Fruit fly (Drosophila melanogaster) whole organism, embryonic: ENCODE measurements around the gene mio.

Experiments used
- Atf6 ChIP-seq: fragments of 200-800 bp; sonication (Bioruptor generic); IDR thresholded peaks from 2 replicates; pipeline ENCODE4 v1.3.6; 2022; ENCODE audit warnings: missing biosample characterization, missing genetic modification characterization
- B-H2 ChIP-seq: fragments of 200-800 bp; sonication (Bioruptor generic); optimal IDR thresholded peaks from 2 replicates; lab custom pipeline; 2018; ENCODE audit warnings: missing biosample characterization, mild to moderate bottlenecking, missing genetic modification characterization
- CG11695 ChIP-seq: fragments of 200-800 bp; sonication (Bioruptor generic); IDR thresholded peaks from 3 replicates; pipeline ENCODE4 v1.3.6; 2022; ENCODE audit warnings: missing biosample characterization, missing genetic modification characterization
- CG12071 ChIP-seq: fragments of 200-800 bp; sonication (Bioruptor generic); optimal IDR thresholded peaks from 3 replicates; lab custom pipeline; 2018; ENCODE audit warnings: missing biosample characterization, mild to moderate bottlenecking, missing genetic modification characterization
- CG15011 ChIP-seq: fragments of 200-800 bp; sonication (Bioruptor generic); optimal IDR thresholded peaks from 3 replicates; lab custom pipeline; 2018; ENCODE audit warnings: missing biosample characterization, mild to moderate bottlenecking, missing genetic modification characterization
- CG15073 ChIP-seq: fragments of 200-800 bp; sonication (Bioruptor generic); optimal IDR thresholded peaks from 2 replicates; lab custom pipeline; 2016; ENCODE audit warnings: missing biosample characterization, missing genetic modification characterization
- CG17912 ChIP-seq: fragments of 200-800 bp; sonication (Bioruptor generic); optimal IDR thresholded peaks from 2 replicates; lab custom pipeline; 2018; ENCODE audit warnings: missing biosample characterization, mild to moderate bottlenecking, missing genetic modification characterization
- CG18262 ChIP-seq: fragments of 200-800 bp; optimal IDR thresholded peaks from 3 replicates; lab custom pipeline; 2019; ENCODE audit warnings: missing biosample characterization, mild to moderate bottlenecking, missing genetic modification characterization, moderate library complexity
- CG30403 ChIP-seq: fragments of 200-800 bp; sonication (Bioruptor generic); optimal IDR thresholded peaks from 3 replicates; lab custom pipeline; 2016; ENCODE audit warnings: missing biosample characterization, missing genetic modification characterization
- CG34376 ChIP-seq: fragments of 200-800 bp; sonication (Bioruptor generic); optimal IDR thresholded peaks from 2 replicates; lab custom pipeline; 2018; ENCODE audit warnings: missing biosample characterization, mild to moderate bottlenecking, missing genetic modification characterization
- CG42726 ChIP-seq: fragments of 200-800 bp; sonication (Bioruptor generic); IDR thresholded peaks from 2 replicates; pipeline ENCODE4 v1.3.6; 2022; ENCODE audit warnings: missing biosample characterization, missing genetic modification characterization; ENCODE audit not compliant: partially characterized antibody
- CG6272 ChIP-seq: fragments of 200-800 bp; sonication (Bioruptor generic); IDR thresholded peaks from 2 replicates; pipeline ENCODE4 v1.3.6; 2022; ENCODE audit warnings: missing biosample characterization, missing genetic modification characterization
- CG6654 ChIP-seq: fragments of 200-800 bp; sonication (Bioruptor generic); optimal IDR thresholded peaks from 2 replicates; lab custom pipeline; 2017; ENCODE audit warnings: missing biosample characterization, mild to moderate bottlenecking, missing genetic modification characterization
- CG6683 ChIP-seq: fragments of 200-800 bp; sonication (Bioruptor generic); optimal IDR thresholded peaks from 2 replicates; lab custom pipeline; 2017; ENCODE audit warnings: missing biosample characterization, mild to moderate bottlenecking, missing genetic modification characterization, missing genetic modification reagents
- CG6791 ChIP-seq: fragments of 200-800 bp; sonication (Bioruptor generic); IDR thresholded peaks from 3 replicates; pipeline ENCODE4 v1.3.6; 2022; ENCODE audit warnings: missing biosample characterization, missing genetic modification characterization; ENCODE audit not compliant: partially characterized antibody
- CG7271 ChIP-seq: fragments of 200-800 bp; sonication (Bioruptor generic); optimal IDR thresholded peaks from 2 replicates; lab custom pipeline; 2018; ENCODE audit warnings: missing biosample characterization, mild to moderate bottlenecking, missing genetic modification characterization, moderate library complexity
- CG9215 ChIP-seq: fragments of 200-800 bp; sonication (Bioruptor generic); IDR thresholded peaks from 2 replicates; pipeline ENCODE4 v1.3.6; 2022; ENCODE audit warnings: missing biosample characterization, missing genetic modification characterization
- CG9932 ChIP-seq: fragments of 200-800 bp; sonication (Bioruptor generic); IDR thresholded peaks from 2 replicates; pipeline ENCODE4 v1.3.6; 2022; ENCODE audit warnings: missing biosample characterization, missing genetic modification characterization
- Chrac-16 ChIP-seq: fragments of 200-800 bp; sonication (Bioruptor generic); optimal IDR thresholded peaks from 3 replicates; lab custom pipeline; 2016; ENCODE audit warnings: missing biosample characterization, missing genetic modification characterization
- CkIIα-i1 ChIP-seq: fragments of 200-800 bp; sonication (Bioruptor generic); IDR thresholded peaks from 2 replicates; pipeline ENCODE4 v1.3.6; 2022; ENCODE audit warnings: missing biosample characterization, missing genetic modification characterization
- Dbx ChIP-seq: fragments of 200-800 bp; sonication (Bioruptor generic); IDR thresholded peaks from 3 replicates; pipeline ENCODE4 v1.3.6; 2022; ENCODE audit warnings: missing biosample characterization, missing genetic modification characterization
- Dip3 ChIP-seq: fragments of 200-800 bp; sonication (Bioruptor generic); optimal IDR thresholded peaks from 3 replicates; lab custom pipeline; 2016; ENCODE audit warnings: missing biosample characterization, missing genetic modification characterization
- Elba2 ChIP-seq: fragments of 200-800 bp; sonication (Bioruptor generic); optimal IDR thresholded peaks from 3 replicates; lab custom pipeline; 2016; ENCODE audit warnings: missing biosample characterization, missing genetic modification characterization
- Ets97D ChIP-seq: fragments of 200-800 bp; sonication (Bioruptor generic); optimal IDR thresholded peaks from 3 replicates; lab custom pipeline; 2016; ENCODE audit warnings: missing biosample characterization, missing genetic modification characterization
- H15 ChIP-seq: fragments of 200-800 bp; sonication (Bioruptor generic); IDR thresholded peaks from 3 replicates; pipeline ENCODE4 v1.3.6; 2022; ENCODE audit warnings: missing biosample characterization, missing genetic modification characterization
- H2.0 ChIP-seq: fragments of 200-800 bp; sonication (Bioruptor generic); IDR thresholded peaks from 2 replicates; pipeline ENCODE4 v1.3.6; 2022; ENCODE audit warnings: missing biosample characterization, missing genetic modification characterization
- Lhr ChIP-seq: fragments of 200-800 bp; sonication (Bioruptor generic); optimal IDR thresholded peaks from 3 replicates; lab custom pipeline; 2017; ENCODE audit warnings: mild to moderate bottlenecking, missing biosample characterization, missing genetic modification reagents, missing genetic modification characterization
- Lpt ChIP-seq: fragments of >200 bp; optimal IDR thresholded peaks from 2 replicates; lab custom pipeline; 2018; ENCODE audit warnings: missing biosample characterization, missing genetic modification characterization
- Taf1 ChIP-seq: fragments of 200-800 bp; sonication (Bioruptor generic); IDR thresholded peaks from 2 replicates; pipeline ENCODE4 v1.3.6; 2022; ENCODE audit warnings: missing biosample characterization, missing genetic modification characterization
- amos ChIP-seq: fragments of 200-800 bp; sonication (Bioruptor generic); IDR thresholded peaks from 2 replicates; pipeline ENCODE4 v1.3.6; 2022; ENCODE audit warnings: missing biosample characterization, missing genetic modification characterization; ENCODE audit not compliant: partially characterized antibody
- ap ChIP-seq: fragments of 200-800 bp; sonication (Bioruptor generic); IDR thresholded peaks from 2 replicates; pipeline ENCODE4 v1.3.6; 2022; ENCODE audit warnings: missing biosample characterization, missing genetic modification characterization
- bigmax ChIP-seq: fragments of 200-800 bp; sonication (Bioruptor generic); optimal IDR thresholded peaks from 2 replicates; lab custom pipeline; 2018; ENCODE audit warnings: missing biosample characterization, mild to moderate bottlenecking, missing genetic modification characterization
- cad ChIP-seq: fragments of >200 bp; optimal IDR thresholded peaks from 2 replicates; lab custom pipeline; 2017; ENCODE audit warnings: missing biosample characterization, missing genetic modification characterization
- corto ChIP-seq: fragments of 200-800 bp; sonication (Bioruptor generic); optimal IDR thresholded peaks from 2 replicates; lab custom pipeline; 2016; ENCODE audit warnings: missing biosample characterization, mild to moderate bottlenecking, missing genetic modification characterization, moderate library complexity
- dan ChIP-seq: fragments of 200-800 bp; sonication (Bioruptor generic); IDR thresholded peaks from 2 replicates; pipeline ENCODE4 v1.3.6; 2022; ENCODE audit warnings: missing biosample characterization, missing genetic modification characterization
- danr ChIP-seq: fragments of 200-800 bp; sonication (Bioruptor generic); IDR thresholded peaks from 2 replicates; pipeline ENCODE4 v1.3.6; 2022; ENCODE audit warnings: missing biosample characterization, missing genetic modification characterization
- dm ChIP-seq: fragments of 200-800 bp; sonication (Bioruptor generic); optimal IDR thresholded peaks from 3 replicates; lab custom pipeline; 2016; ENCODE audit warnings: missing biosample characterization, missing genetic modification characterization
- gcm2 ChIP-seq: fragments of 200-800 bp; sonication (Bioruptor generic); optimal IDR thresholded peaks from 2 replicates; lab custom pipeline; 2016; ENCODE audit warnings: missing biosample characterization, missing genetic modification characterization
- grn ChIP-seq: fragments of 200-800 bp; sonication (Bioruptor generic); optimal IDR thresholded peaks from 3 replicates; lab custom pipeline; 2017; ENCODE audit warnings: missing biosample characterization, missing genetic modification characterization
- h ChIP-seq: fragments of >200 bp; optimal IDR thresholded peaks from 2 replicates; lab custom pipeline; 2017
- jigr1 ChIP-seq: fragments of 200-800 bp; sonication (Bioruptor generic); IDR thresholded peaks from 3 replicates; pipeline ENCODE4 v1.3.6; 2022; ENCODE audit warnings: missing biosample characterization, missing genetic modification characterization
- kah ChIP-seq: fragments of 200-800 bp; sonication (Bioruptor generic); optimal IDR thresholded peaks from 2 replicates; lab custom pipeline; 2018; ENCODE audit warnings: missing biosample characterization, mild to moderate bottlenecking, missing genetic modification characterization
- lab ChIP-seq: fragments of 200-800 bp; sonication (Bioruptor generic); optimal IDR thresholded peaks from 3 replicates; lab custom pipeline; 2017; ENCODE audit warnings: missing biosample characterization, missing genetic modification characterization, mild to moderate bottlenecking, moderate library complexity, missing genetic modification reagents
- lbe ChIP-seq: fragments of 200-800 bp; sonication (Bioruptor generic); optimal IDR thresholded peaks from 2 replicates; lab custom pipeline; 2016; ENCODE audit warnings: missing biosample characterization, mild to moderate bottlenecking, missing genetic modification characterization
- luna ChIP-seq: fragments of 200-800 bp; sonication (Bioruptor generic); optimal IDR thresholded peaks from 2 replicates; lab custom pipeline; 2016; ENCODE audit warnings: missing biosample characterization, missing genetic modification characterization
- sd ChIP-seq: fragments of 200-800 bp; sonication (Bioruptor generic); optimal IDR thresholded peaks from 3 replicates; lab custom pipeline; 2018; ENCODE audit warnings: missing biosample characterization, mild to moderate bottlenecking, missing genetic modification characterization, moderate library complexity
- sisA ChIP-seq: fragments of 200-800 bp; sonication (Bioruptor generic); IDR thresholded peaks from 2 replicates; pipeline ENCODE4 v1.3.6; 2022; ENCODE audit warnings: missing biosample characterization, missing genetic modification characterization
- slbo ChIP-seq: fragments of 200-800 bp; sonication (Bioruptor generic); IDR thresholded peaks from 2 replicates; pipeline ENCODE4 v1.3.6; 2022; ENCODE audit warnings: missing biosample characterization, missing genetic modification characterization
- so ChIP-seq: fragments of 200-800 bp; sonication (Bioruptor generic); IDR thresholded peaks from 3 replicates; pipeline ENCODE4 v1.3.6; 2022; ENCODE audit warnings: missing biosample characterization, missing genetic modification characterization
- trem ChIP-seq: fragments of 200-800 bp; optimal IDR thresholded peaks from 3 replicates; lab custom pipeline; 2019; ENCODE audit warnings: missing biosample characterization, mild to moderate bottlenecking, missing genetic modification characterization, moderate library complexity
- tup ChIP-seq: fragments of 200-800 bp; sonication (Bioruptor generic); optimal IDR thresholded peaks from 2 replicates; lab custom pipeline; 2016; ENCODE audit warnings: missing biosample characterization, mild to moderate bottlenecking, missing genetic modification characterization, moderate library complexity
- zen2 ChIP-seq: fragments of 200-800 bp; sonication (Bioruptor generic); IDR thresholded peaks from 3 replicates; pipeline ENCODE4 v1.3.6; 2022; ENCODE audit warnings: missing biosample characterization, missing genetic modification characterization; ENCODE audit not compliant: partially characterized antibody

mio gene

DNA sequence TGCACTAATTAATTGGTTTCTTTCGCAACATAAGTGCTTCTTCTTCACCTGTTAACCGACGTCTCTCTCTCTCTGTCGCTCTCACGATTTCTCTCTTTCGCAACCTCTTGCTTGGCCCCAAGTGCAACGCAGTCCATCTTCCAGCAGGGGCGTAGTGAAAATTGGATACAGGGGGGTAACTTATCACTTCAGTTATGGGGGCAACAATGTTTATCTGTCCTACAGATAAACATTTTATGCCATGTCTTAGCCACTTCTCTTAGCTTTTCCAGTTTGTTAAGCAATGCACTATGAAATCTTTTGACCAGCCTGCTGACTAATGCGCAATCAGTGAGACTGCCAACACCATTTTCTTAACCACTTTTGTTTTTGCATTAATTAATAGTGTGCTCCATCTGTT, 10.2 kb downstream of the mio start (continued):
- TF ChIP-seq CG34376 (GFP tag; lab: Kevin White, UChicago), result no peak
- no peak for TF ChIP-seq grn
- TF ChIP-seq CG9932, result no peak
- TF ChIP-seq CG12071 (GFP tag; lab: Kevin White, UChicago), result peak; percentile 59
- TF ChIP-seq CG15011, result no peak
- peak; percentile 52 for TF ChIP-seq CG30403 (GFP tag; lab: Kevin White, UChicago)
- no peak for TF ChIP-seq danr (GFP tag; lab: Robert Waterston, UW)
- peak; percentile 2 for TF ChIP-seq kah
- peak; percentile 54; the same call in 1 of the 2 replicates for TF ChIP-seq H2.0
- no peak for TF ChIP-seq dm (GFP tag; lab: Kevin White, UChicago)
- TF ChIP-seq Atf6, result peak; percentile 55
- TF ChIP-seq h (lab: Kevin White, UChicago), result no peak
- peak; percentile 54 for TF ChIP-seq lab (GFP tag; lab: Kevin White, UChicago)
- TF ChIP-seq dan (GFP tag; lab: Robert Waterston, UW), result no peak
- TF ChIP-seq luna (GFP tag; lab: Kevin White, UChicago), result no peak
- TF ChIP-seq CG42726 (GFP tag; lab: Robert Waterston, UW), result no peak
- TF ChIP-seq Lhr (GFP tag; lab: Kevin White, UChicago), result no peak
- TF ChIP-seq lbe (GFP tag; lab: Kevin White, UChicago), result no peak
- TF ChIP-seq sd (tag; lab: Kevin White, UChicago), result no peak
- peak; percentile 61; the same call in 1 of the 3 replicates for TF ChIP-seq so
- no peak for TF ChIP-seq jigr1 (GFP tag; lab: Robert Waterston, UW)
- TF ChIP-seq Lpt (GFP tag; lab: Kevin White, UChicago), result no peak
- TF ChIP-seq zen2 (GFP tag; lab: Robert Waterston, UW), result no peak
- TF ChIP-seq Dip3, result no peak
- TF ChIP-seq CG9215 (GFP tag; lab: Robert Waterston, UW), result no peak
- TF ChIP-seq Taf1 (GFP tag; lab: Robert Waterston, UW), result no peak
- no peak for TF ChIP-seq corto (GFP tag; lab: Kevin White, UChicago)
- TF ChIP-seq Chrac-16, result peak; percentile 31
- TF ChIP-seq CG6683 (GFP tag; lab: Kevin White, UChicago), result no peak
- TF ChIP-seq trem, result peak; percentile 10
- TF ChIP-seq CG6654 (GFP tag; lab: Kevin White, UChicago), result no peak
- TF ChIP-seq bigmax (GFP tag; lab: Kevin White, UChicago), result no peak
- TF ChIP-seq slbo (GFP tag; lab: Robert Waterston, UW), result peak; percentile 64
- TF ChIP-seq CG7271 (tag; lab: Kevin White, UChicago), result no peak
- no peak for TF ChIP-seq CkIIα-i1 (GFP tag; lab: Robert Waterston, UW)
- TF ChIP-seq CG17912 (GFP tag; lab: Kevin White, UChicago), result peak; percentile 52
- peak; percentile 63 for TF ChIP-seq gcm2 (GFP tag; lab: Kevin White, UChicago)
- TF ChIP-seq H15 (GFP tag; lab: Robert Waterston, UW), result peak; percentile 69; the same call in 2 of the 3 replicates
- no peak for TF ChIP-seq cad (GFP tag; lab: Kevin White, UChicago)
- no peak for TF ChIP-seq tup (GFP tag; lab: Kevin White, UChicago)
- TF ChIP-seq amos (GFP tag; lab: Robert Waterston, UW), result no peak
- TF ChIP-seq Elba2 (GFP tag; lab: Kevin White, UChicago), result no peak
- TF ChIP-seq sisA (GFP tag; lab: Robert Waterston, UW), result peak; percentile 59; the same call in 1 of the 2 replicates
- TF ChIP-seq CG18262 (tag; lab: Kevin White, UChicago), result peak; percentile 41
- TF ChIP-seq B-H2 (GFP tag; lab: Kevin White, UChicago), result no peak
- peak; percentile 45; the same call in 1 of the 3 replicates for TF ChIP-seq CG11695
- no peak for TF ChIP-seq CG15073 (GFP tag; lab: Kevin White, UChicago)
- peak; percentile 54 for TF ChIP-seq ap (GFP tag; lab: Robert Waterston, UW)
- no peak for TF ChIP-seq CG6272 (GFP tag; lab: Robert Waterston, UW)
- 0 out of 3 replicates have a peak, but pooled peaks have one; percentile 10 for TF ChIP-seq Dbx
- TF ChIP-seq CG6791 (GFP tag; lab: Robert Waterston, UW), result no peak
- TF ChIP-seq Ets97D (GFP tag; lab: Kevin White, UChicago), result no peak
